Worm (Caenorhabditis elegans): Measurements from ENCODE around the gene syf-2.

The syf-2 gene

DNA sequence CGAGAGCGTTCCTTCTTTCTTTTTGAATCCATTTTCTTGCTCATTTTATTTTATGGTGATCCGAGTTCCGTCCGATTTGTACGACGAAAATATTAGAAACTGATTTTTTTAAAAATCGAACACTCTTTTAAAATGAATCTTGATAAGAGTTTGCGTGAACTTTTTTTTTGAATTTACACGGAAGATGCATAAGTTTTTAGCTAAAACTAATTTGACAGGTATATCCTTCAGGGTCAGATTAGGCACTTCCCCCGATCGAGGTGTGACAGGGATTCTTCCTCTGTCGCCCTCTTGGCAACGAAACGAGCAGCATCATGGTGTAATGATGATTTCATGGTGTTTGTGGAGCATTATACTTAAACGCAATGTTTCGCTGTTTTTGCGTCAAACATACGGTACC, 33.4 kb upstream of the syf-2 start, which contains the start of gene F37C12.18:
TSS of gene F37C12.18 (minus strand) at position 101 of the 400 bp plus-strand sequence.
- TF ChIP-seq mab-5 (tag; optimal IDR thresholded peaks at IDR 0.05) (no peak), lsy-2 (tag; optimal IDR thresholded peaks at IDR 0.05) (no peak), pha-4 (tag; optimal IDR thresholded peaks at IDR 0.05) (no peak), M03D4.4 (tag; optimal IDR thresholded peaks at IDR 0.05) (no peak), ces-1 (GFP tag; optimal IDR thresholded peaks at IDR 0.05) (no peak), unc-120 (tag; optimal IDR thresholded peaks at IDR 0.05; ENCODE audit: poor library complexity, severe bottlenecking) (no peak), sptf-1 (tag; optimal IDR thresholded peaks at IDR 0.05) (no peak), nhr-12 (tag; optimal IDR thresholded peaks at IDR 0.05) (no peak), ceh-43 (GFP tag; optimal IDR thresholded peaks at IDR 0.05) (no peak), nhr-237 (tag; optimal IDR thresholded peaks at IDR 0.05) (no peak), unc-62 (GFP tag; optimal IDR thresholded peaks at IDR 0.05) (no peak), ham-2 (GFP tag; optimal IDR thresholded peaks at IDR 0.05) (no peak), bed-3 (GFP tag; optimal IDR thresholded peaks at IDR 0.05) (no peak), ceh-83 (GFP tag; optimal IDR thresholded peaks at IDR 0.05) (no peak), unc-39 (tag; optimal IDR thresholded peaks at IDR 0.05) (no peak), sem-2 (GFP tag; optimal IDR thresholded peaks at IDR 0.05) (no peak), elt-3 (tag; optimal IDR thresholded peaks at IDR 0.05) (no peak), mls-2 (tag; optimal IDR thresholded peaks at IDR 0.05) (no peak), elt-1 (tag; optimal IDR thresholded peaks at IDR 0.05; ENCODE audit: borderline replicate concordance, insufficient read depth) (no peak), zip-8 (tag; optimal IDR thresholded peaks at IDR 0.05) (no peak)

DNA sequence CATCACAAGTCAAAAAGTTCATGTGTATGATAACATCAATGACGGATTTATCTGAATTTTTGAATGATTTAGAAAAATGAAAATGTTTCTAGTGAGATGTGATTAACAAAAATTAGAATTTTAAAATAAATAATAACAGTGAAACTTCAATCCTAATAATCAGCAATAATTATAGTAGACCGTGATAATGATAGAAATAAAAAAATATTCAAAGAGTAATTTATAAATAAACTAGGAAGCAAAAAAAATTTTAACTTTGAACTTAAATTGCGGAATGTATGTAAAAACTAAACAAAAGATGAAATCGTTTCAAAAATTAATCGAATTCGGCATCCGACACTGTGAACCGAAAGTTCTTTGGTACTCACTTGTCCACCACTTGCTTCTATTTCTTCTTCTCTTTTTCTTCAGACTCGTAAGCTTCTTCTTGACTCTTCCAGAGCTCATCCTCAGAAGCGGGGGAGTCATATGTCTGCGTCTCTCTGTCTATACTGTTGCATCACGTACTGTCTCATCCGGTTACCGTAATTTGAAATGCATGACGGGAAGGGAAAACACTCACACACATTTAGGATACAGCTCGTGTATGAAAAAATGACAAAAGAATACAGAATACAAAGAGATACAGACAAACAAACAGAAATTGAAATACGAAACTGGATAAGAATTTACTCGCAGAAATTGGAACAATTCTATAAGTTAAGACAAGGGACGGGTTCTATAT, 31.2 kb upstream of the syf-2 start, which contains the start of gene mec-14:
TSS of gene mec-14 (minus strand) at position 51 of the 724 bp plus-strand sequence.
- no peak for TF ChIP-seq bed-3 (GFP tag; optimal IDR thresholded peaks at IDR 0.05)
- TF ChIP-seq nhr-237 (tag; optimal IDR thresholded peaks at IDR 0.05) = no peak
- no peak for TF ChIP-seq mab-5 (tag; optimal IDR thresholded peaks at IDR 0.05)
- no peak for TF ChIP-seq ceh-83 (GFP tag; optimal IDR thresholded peaks at IDR 0.05)
- no peak for TF ChIP-seq unc-120 (tag; optimal IDR thresholded peaks at IDR 0.05; ENCODE audit: poor library complexity, severe bottlenecking)
- TF ChIP-seq nhr-2 (tag; optimal IDR thresholded peaks at IDR 0.05) = no peak
- TF ChIP-seq lin-32 (GFP tag; optimal IDR thresholded peaks at IDR 0.05) = no peak
- TF ChIP-seq ham-2 (GFP tag; optimal IDR thresholded peaks at IDR 0.05) = no peak
- no peak for TF ChIP-seq lin-13 (tag; optimal IDR thresholded peaks at IDR 0.05)
- no peak for TF ChIP-seq unc-62 (GFP tag; optimal IDR thresholded peaks at IDR 0.05)
- TF ChIP-seq elt-1 (tag; optimal IDR thresholded peaks at IDR 0.05; ENCODE audit: borderline replicate concordance, insufficient read depth) = no peak
- TF ChIP-seq zip-8 (tag; optimal IDR thresholded peaks at IDR 0.05) = no peak
- TF ChIP-seq nhr-12 (tag; optimal IDR thresholded peaks at IDR 0.05) = no peak

ce11 chrIII:7189581-7190128, 27.7 kb upstream of the syf-2 start, which contains the start of gene rps-21:
rps-21 (minus strand) TSS chrIII:7189631.
- TF ChIP-seq drap-1 (GFP tag; optimal IDR thresholded peaks at IDR 0.05) (no peak), pha-4 (tag; optimal IDR thresholded peaks at IDR 0.05) (peak; percentile 54), mep-1 (tag; optimal IDR thresholded peaks at IDR 0.05) (peak; percentile 87), bed-3 (GFP tag; optimal IDR thresholded peaks at IDR 0.05) (no peak), unc-62 (GFP tag; optimal IDR thresholded peaks at IDR 0.05) (peak; percentile 3), nhr-76 (tag; optimal IDR thresholded peaks at IDR 0.05) (no peak), flh-1 (GFP tag; optimal IDR thresholded peaks at IDR 0.05) (no peak), sptf-1 (tag; optimal IDR thresholded peaks at IDR 0.05) (peak; percentile 26), unc-120 (tag; optimal IDR thresholded peaks at IDR 0.05; ENCODE audit: poor library complexity, severe bottlenecking) (peak; percentile 6), ceh-39 (tag; optimal IDR thresholded peaks at IDR 0.05) (peak; percentile 73), lsy-2 (tag; optimal IDR thresholded peaks at IDR 0.05) (peak; percentile 82), nhr-237 (tag; optimal IDR thresholded peaks at IDR 0.05) (peak; percentile 85), ces-1 (GFP tag; optimal IDR thresholded peaks at IDR 0.05) (peak; percentile 92), mab-5 (tag; optimal IDR thresholded peaks at IDR 0.05) (no peak), lin-13 (tag; optimal IDR thresholded peaks at IDR 0.05) (peak; percentile 16)

DNA sequence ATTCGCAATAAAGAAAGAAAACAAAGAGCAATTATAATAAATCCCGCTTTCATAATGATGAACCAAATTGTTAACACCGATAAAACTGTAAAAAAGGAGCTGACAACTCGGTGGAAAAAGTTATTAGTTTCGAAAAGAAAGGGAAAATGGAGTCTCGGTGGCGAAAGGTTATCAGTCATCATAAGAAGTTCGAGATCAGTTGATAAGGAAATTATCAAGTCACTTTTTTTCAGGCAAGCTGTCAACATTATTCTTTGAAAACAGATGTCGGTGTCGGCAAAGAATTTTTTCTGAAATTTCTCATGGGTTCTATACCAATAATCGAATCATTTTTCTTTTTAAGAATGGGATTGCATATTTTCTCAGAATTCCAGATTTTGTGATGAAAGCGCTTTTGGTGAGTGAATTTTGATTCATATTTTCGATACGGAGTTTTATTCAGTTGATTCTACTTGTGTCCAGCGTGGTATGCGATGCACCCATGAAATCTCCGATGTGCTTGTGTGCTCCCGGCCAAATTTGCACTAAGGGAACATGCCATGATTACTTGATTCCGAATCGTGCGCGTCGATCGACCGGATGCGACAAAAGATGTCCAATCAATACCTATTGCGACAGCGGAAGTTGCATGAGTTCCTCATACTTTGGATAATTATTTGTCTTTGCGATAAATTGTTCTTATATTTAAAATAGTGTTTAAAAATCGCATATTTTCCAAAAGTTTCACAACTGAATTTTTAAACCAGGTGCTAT, 26.6 kb upstream of the syf-2 start, which contains the start of the genes F37C12.21 and F37C12.10:
TSS of gene F37C12.21 (plus strand) at position 58 of the 753 bp plus-strand sequence.
TSS of gene F37C12.10 (minus strand) at position 85 of the 753 bp plus-strand sequence.
- TF ChIP-seq ztf-11 (tag; optimal IDR thresholded peaks at IDR 0.05) (no peak), lin-13 (tag; optimal IDR thresholded peaks at IDR 0.05) (no peak), ces-1 (GFP tag; optimal IDR thresholded peaks at IDR 0.05) (no peak), elt-3 (tag; optimal IDR thresholded peaks at IDR 0.05) (no peak), nhr-76 (tag; optimal IDR thresholded peaks at IDR 0.05) (no peak), M03D4.4 (tag; optimal IDR thresholded peaks at IDR 0.05) (no peak), unc-62 (GFP tag; optimal IDR thresholded peaks at IDR 0.05) (no peak)

All from whole organism, mixed stage, embryonic.